Fruit fly (Drosophila melanogaster): Measurements from ENCODE around the gene CG4301.

DNA sequence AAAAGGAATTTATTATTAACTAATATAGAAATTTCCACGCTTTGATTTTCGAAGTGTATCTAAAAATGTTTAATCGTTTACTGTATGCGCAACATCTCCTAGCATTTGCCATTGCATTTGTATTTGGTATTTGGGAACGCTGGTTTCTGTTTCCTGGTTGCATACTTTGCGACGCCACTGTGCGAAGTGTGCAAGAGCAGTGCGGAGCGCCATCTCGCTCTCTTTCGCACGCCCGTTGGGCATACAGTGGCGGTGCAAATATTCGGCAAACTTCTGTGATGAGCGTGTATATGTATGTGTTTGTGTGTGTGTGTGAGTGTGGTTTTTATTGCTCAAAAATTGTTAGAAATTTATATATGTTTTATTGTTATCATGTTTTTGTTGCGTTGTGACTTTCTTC is 53.2 kb downstream of the CG4301 start:
- no peak for TF ChIP-seq h (optimal IDR thresholded peaks at IDR 0.05)
- no peak for TF ChIP-seq ttk (optimal IDR thresholded peaks at IDR 0.05)
